Fruit fly (Drosophila melanogaster): ENCODE measurements around the gene Pex19.

Gene Pex19

DNA sequence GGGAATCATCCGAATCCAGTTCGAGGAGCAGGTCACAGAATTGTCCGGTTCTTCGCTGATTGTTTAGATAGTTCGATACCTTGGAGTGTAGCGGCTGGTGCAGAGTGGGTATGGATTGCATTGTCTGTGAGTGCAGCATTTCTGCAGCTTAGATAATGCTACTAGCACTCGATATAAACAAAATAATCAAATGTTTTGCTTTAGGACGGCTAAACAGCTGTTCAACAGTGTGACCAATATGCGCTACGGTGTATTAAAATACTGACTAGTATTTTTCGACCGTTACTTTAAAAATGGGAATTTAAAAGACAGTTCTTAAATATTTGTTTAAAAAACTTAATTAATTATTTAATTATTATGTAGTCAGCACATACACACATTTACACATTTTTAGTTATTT, 42.9 kb upstream of the Pex19 start, which contains the start of gene Plzf:
Gene Plzf (minus strand): TSS at position 196 of the 400 bp plus-strand sequence.
- TF ChIP-seq D1 (tag; optimal IDR thresholded peaks at IDR 0.05) (no peak), CG13204 (GFP tag; optimal IDR thresholded peaks at IDR 0.05) (no peak), CG9948 (tag; optimal IDR thresholded peaks at IDR 0.05) (no peak), CG8301 (tag; optimal IDR thresholded peaks at IDR 0.05) (no peak), Ets98B (GFP tag; IDR thresholded peaks at IDR 0.05) (no peak)

DNA sequence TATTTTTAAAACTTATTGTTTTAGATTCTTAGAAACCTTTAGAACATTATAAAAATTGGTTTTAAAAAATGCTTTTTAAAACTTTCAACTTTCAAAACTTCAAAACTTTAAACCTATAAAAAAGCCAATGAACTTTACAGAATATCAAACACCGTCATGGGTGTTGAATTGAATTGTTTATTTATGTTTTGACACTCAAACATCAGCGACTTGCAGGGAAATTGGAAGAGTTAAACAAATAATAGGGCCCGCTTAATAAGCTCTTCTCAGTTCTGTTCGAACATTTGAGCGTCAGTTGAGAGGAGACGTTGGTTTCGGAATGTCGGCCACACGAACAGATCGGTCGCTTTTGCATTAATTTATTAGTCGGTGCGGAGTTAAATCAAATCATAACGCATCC, 42.5 kb upstream of the Pex19 start, which contains the start of gene PLCXD:
Gene PLCXD (plus strand): TSS at position 286 of the 400 bp plus-strand sequence.
- TF ChIP-seq CG13204 (GFP tag; optimal IDR thresholded peaks at IDR 0.05) (no peak), CG8301 (tag; optimal IDR thresholded peaks at IDR 0.05) (no peak), rn (GFP tag; IDR thresholded peaks at IDR 0.05) (no peak), CG32121 (GFP tag; IDR thresholded peaks at IDR 0.05) (no peak), CG14655 (GFP tag; optimal IDR thresholded peaks at IDR 0.05) (no peak), Pif1B (GFP tag; optimal IDR thresholded peaks at IDR 0.05) (no peak), EcR (GFP tag; optimal IDR thresholded peaks at IDR 0.05) (no peak), D1 (tag; optimal IDR thresholded peaks at IDR 0.05) (no peak), Pif1A (GFP tag; optimal IDR thresholded peaks at IDR 0.05) (no peak), Ets98B (GFP tag; IDR thresholded peaks at IDR 0.05) (no peak), CG12605 (GFP tag; IDR thresholded peaks at IDR 0.05) (no peak), CG17806 (tag; optimal IDR thresholded peaks at IDR 0.05) (no peak), gl (tag; optimal IDR thresholded peaks at IDR 0.05) (no peak)

DNA sequence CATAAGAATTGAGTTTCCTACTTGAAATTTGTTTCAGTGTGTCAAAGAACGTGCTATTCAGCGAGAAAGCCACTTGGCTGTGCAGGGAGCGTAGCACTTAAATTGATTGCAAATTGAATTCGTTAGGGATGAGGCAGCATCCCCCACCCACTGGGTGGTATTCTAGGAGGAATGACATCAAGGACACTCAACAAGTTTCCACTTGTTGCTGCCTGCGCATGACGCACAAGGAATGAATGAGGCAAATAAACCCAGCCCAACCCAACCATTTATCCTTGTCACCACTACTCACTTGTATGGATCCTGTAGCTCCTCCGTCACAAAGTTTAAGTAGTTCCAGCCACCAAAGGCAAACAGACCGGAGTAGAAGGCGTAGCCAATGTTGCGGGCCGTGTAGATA, 38.3 kb upstream of the Pex19 start:
- TF ChIP-seq rn (GFP tag; IDR thresholded peaks at IDR 0.05) (no peak), CG12605 (GFP tag; IDR thresholded peaks at IDR 0.05) (peak; percentile 93)

dm6 chr2L:12055837-12056388, 35.7 kb upstream of the Pex19 start, which contains the start of the genes JhI-21, RpL7-like and CG34164:
TSS of gene JhI-21 (minus strand) at chr2L:12056042.
TSS of gene RpL7-like (plus strand) at chr2L:12056326.
TSS of gene CG34164 (plus strand) at chr2L:12056348.
- peak; percentile 19; the same call in 1 of the 2 replicates for TF ChIP-seq Ets98B (GFP tag; IDR thresholded peaks at IDR 0.05)
- TF ChIP-seq CG13204 (GFP tag; optimal IDR thresholded peaks at IDR 0.05), result no peak
- no peak for TF ChIP-seq fd96Ca (GFP tag; IDR thresholded peaks at IDR 0.05)
- no peak for TF ChIP-seq CG14655 (GFP tag; optimal IDR thresholded peaks at IDR 0.05)
- peak; percentile 43; the same call in 1 of the 2 replicates for TF ChIP-seq CG12605 (GFP tag; IDR thresholded peaks at IDR 0.05)
- peak; percentile 6 for TF ChIP-seq Snoo (tag; optimal IDR thresholded peaks at IDR 0.05)

dm6 chr2L:12063035-12063434, 28.6 kb upstream of the Pex19 start, which contains the start of gene Rab3-GAP:
TSS of gene Rab3-GAP (minus strand) at chr2L:12063184.
- TF ChIP-seq Snoo (tag; optimal IDR thresholded peaks at IDR 0.05) (no peak), fd96Ca (GFP tag; IDR thresholded peaks at IDR 0.05) (no peak), CG34367 (tag; optimal IDR thresholded peaks at IDR 0.05) (no peak), CG14655 (GFP tag; optimal IDR thresholded peaks at IDR 0.05) (no peak), gl (tag; optimal IDR thresholded peaks at IDR 0.05) (no peak), EcR (GFP tag; optimal IDR thresholded peaks at IDR 0.05) (no peak), CG15710 (tag; optimal IDR thresholded peaks at IDR 0.05) (peak; percentile 15), CG17806 (tag; optimal IDR thresholded peaks at IDR 0.05) (peak; percentile 7), rn (GFP tag; IDR thresholded peaks at IDR 0.05) (no peak), Ets98B (GFP tag; IDR thresholded peaks at IDR 0.05) (peak; percentile 6; the same call in 1 of the 2 replicates), CG12605 (GFP tag; IDR thresholded peaks at IDR 0.05) (peak; percentile 53), CG8301 (tag; optimal IDR thresholded peaks at IDR 0.05) (peak; percentile 15), Pif1A (GFP tag; optimal IDR thresholded peaks at IDR 0.05) (no peak), CG9948 (tag; optimal IDR thresholded peaks at IDR 0.05) (no peak), D1 (tag; optimal IDR thresholded peaks at IDR 0.05) (no peak), CG32121 (GFP tag; IDR thresholded peaks at IDR 0.05) (no peak), CG13204 (GFP tag; optimal IDR thresholded peaks at IDR 0.05) (no peak), CG8159 (tag; optimal IDR thresholded peaks at IDR 0.05) (peak; percentile 25), CG4496 (GFP tag; IDR thresholded peaks at IDR 0.05) (no peak), Pif1B (GFP tag; optimal IDR thresholded peaks at IDR 0.05) (no peak), CG10348 (GFP tag; IDR thresholded peaks at IDR 0.05) (no peak)

DNA sequence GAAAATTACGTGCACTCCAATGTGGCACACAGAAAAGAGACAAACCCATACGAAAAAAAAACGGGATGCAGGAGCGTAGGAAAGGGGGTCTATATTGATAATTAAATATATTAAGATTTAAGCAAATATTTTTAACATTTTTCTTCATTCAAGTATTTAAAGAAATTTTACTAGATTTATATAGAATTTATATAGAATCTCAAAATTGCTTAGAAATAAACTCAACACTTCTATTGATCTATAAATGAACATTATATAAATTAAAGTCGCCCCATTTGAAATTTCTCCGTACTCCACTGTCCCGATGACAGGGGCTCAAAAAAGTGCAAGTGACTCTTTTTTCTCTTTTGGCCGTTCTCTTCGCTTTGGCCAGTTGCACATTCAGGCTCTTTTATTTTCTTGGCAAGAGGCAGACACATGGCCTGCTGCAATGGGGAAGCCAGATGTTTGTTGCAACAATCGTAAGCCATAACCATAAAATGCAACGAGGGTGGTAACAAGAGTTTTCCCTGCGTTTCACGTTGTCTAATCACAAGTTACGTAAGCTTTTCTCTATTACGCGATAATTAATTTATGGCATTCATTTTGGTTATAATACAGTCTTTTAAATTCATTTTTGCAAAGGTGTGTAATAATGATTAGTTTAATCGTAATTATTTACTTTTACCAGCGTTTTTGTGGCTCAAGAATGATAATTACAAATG, 25.8 kb upstream of the Pex19 start:
- TF ChIP-seq CG4496 (GFP tag; IDR thresholded peaks at IDR 0.05) (peak; percentile 93), rn (GFP tag; IDR thresholded peaks at IDR 0.05) (peak; percentile 88), CG32121 (GFP tag; IDR thresholded peaks at IDR 0.05) (peak; percentile 96), CG12605 (GFP tag; IDR thresholded peaks at IDR 0.05) (peak; percentile 94), CG14655 (GFP tag; optimal IDR thresholded peaks at IDR 0.05) (peak; percentile 99), CG15710 (tag; optimal IDR thresholded peaks at IDR 0.05) (peak; percentile 94), CG10348 (GFP tag; IDR thresholded peaks at IDR 0.05) (peak; percentile 74), CG17806 (tag; optimal IDR thresholded peaks at IDR 0.05) (peak; percentile 94), EcR (GFP tag; optimal IDR thresholded peaks at IDR 0.05) (no peak), Pif1B (GFP tag; optimal IDR thresholded peaks at IDR 0.05) (peak; percentile 91), D1 (tag; optimal IDR thresholded peaks at IDR 0.05) (peak; percentile 93), CG9948 (tag; optimal IDR thresholded peaks at IDR 0.05) (peak; percentile 95), CG8159 (tag; optimal IDR thresholded peaks at IDR 0.05) (peak; percentile 95), Snoo (tag; optimal IDR thresholded peaks at IDR 0.05) (peak; percentile 83), CG8301 (tag; optimal IDR thresholded peaks at IDR 0.05) (peak; percentile 97), fd96Ca (GFP tag; IDR thresholded peaks at IDR 0.05) (peak; percentile 84), gl (tag; optimal IDR thresholded peaks at IDR 0.05) (peak; percentile 50), Ets98B (GFP tag; IDR thresholded peaks at IDR 0.05) (peak; percentile 90), CG13204 (GFP tag; optimal IDR thresholded peaks at IDR 0.05) (no peak), Pif1A (GFP tag; optimal IDR thresholded peaks at IDR 0.05) (peak; percentile 89), CG34367 (tag; optimal IDR thresholded peaks at IDR 0.05) (peak; percentile 84)

Data from whole organism, pupa.